Fruit fly (Drosophila melanogaster) whole organism, embryonic: Measurements from ENCODE around the gene pim.
A peak's percentile ranks its signal among the peaks of the same experiment; 100 is the strongest.

Experiments used
- Atf-2 ChIP-seq: fragments of 200-800 bp; sonication (Bioruptor generic); optimal IDR thresholded peaks from 2 replicates; lab custom pipeline; 2016; ENCODE audit warnings: missing biosample characterization, missing genetic modification characterization
- Blimp-1 ChIP-seq: fragments of 200-800 bp; sonication (Bioruptor generic); optimal IDR thresholded peaks from 3 replicates; lab custom pipeline; 2018; ENCODE audit warnings: missing biosample characterization, missing genetic modification characterization, mild to moderate bottlenecking, moderate library complexity, missing genetic modification reagents
- Bteb2 ChIP-seq: fragments of 200-800 bp; sonication (Bioruptor generic); optimal IDR thresholded peaks from 2 replicates; lab custom pipeline; 2016; ENCODE audit warnings: missing biosample characterization, missing genetic modification characterization
- CG12391 ChIP-seq: fragments of 200-800 bp; sonication (Bioruptor generic); optimal IDR thresholded peaks from 3 replicates; lab custom pipeline; 2018; ENCODE audit warnings: missing biosample characterization, mild to moderate bottlenecking, missing genetic modification characterization, moderate library complexity
- CG12942 ChIP-seq: fragments of 200-800 bp; sonication (Bioruptor generic); optimal IDR thresholded peaks from 3 replicates; lab custom pipeline; 2016; ENCODE audit warnings: missing biosample characterization, missing genetic modification characterization
- CG13287 ChIP-seq: fragments of 200-800 bp; sonication (Bioruptor generic); IDR thresholded peaks from 2 replicates; pipeline ENCODE4 v1.3.6; 2022; ENCODE audit warnings: missing biosample characterization, missing genetic modification characterization; ENCODE audit not compliant: partially characterized antibody
- CG17359 ChIP-seq: fragments of 200-800 bp; sonication (Bioruptor generic); optimal IDR thresholded peaks from 3 replicates; lab custom pipeline; 2018; ENCODE audit warnings: missing biosample characterization, mild to moderate bottlenecking, missing genetic modification characterization, moderate library complexity
- CG31365 ChIP-seq: fragments of 200-800 bp; sonication (Bioruptor generic); optimal IDR thresholded peaks from 2 replicates; lab custom pipeline; 2018; ENCODE audit warnings: missing biosample characterization, mild to moderate bottlenecking, missing genetic modification characterization
- CG4328 ChIP-seq: fragments of 200-800 bp; sonication (Bioruptor generic); optimal IDR thresholded peaks from 3 replicates; lab custom pipeline; 2017; ENCODE audit warnings: missing biosample characterization, missing genetic modification reagents, missing genetic modification characterization
- CG4360 ChIP-seq: fragments of 200-800 bp; sonication (Bioruptor generic); IDR thresholded peaks from 2 replicates; pipeline ENCODE4 v1.3.6; 2022; ENCODE audit warnings: missing biosample characterization, missing genetic modification characterization
- CG6689 ChIP-seq: fragments of 200-800 bp; sonication (Bioruptor generic); IDR thresholded peaks from 2 replicates; pipeline ENCODE4 v1.3.6; 2022; ENCODE audit warnings: missing biosample characterization, missing genetic modification characterization
- CG6854 ChIP-seq: fragments of 200-800 bp; sonication (Bioruptor generic); optimal IDR thresholded peaks from 3 replicates; lab custom pipeline; 2017; ENCODE audit warnings: missing biosample characterization, mild to moderate bottlenecking, missing genetic modification characterization
- CG7556 ChIP-seq: fragments of 200-800 bp; sonication (Bioruptor generic); optimal IDR thresholded peaks from 2 replicates; lab custom pipeline; 2017; ENCODE audit warnings: missing biosample characterization, mild to moderate bottlenecking, missing genetic modification characterization
- CG9797 ChIP-seq: fragments of 200-800 bp; sonication (Bioruptor generic); optimal IDR thresholded peaks from 3 replicates; lab custom pipeline; 2018; ENCODE audit warnings: missing biosample characterization, mild to moderate bottlenecking, missing genetic modification characterization
- CkIIα-i1 ChIP-seq: fragments of 200-800 bp; sonication (Bioruptor generic); IDR thresholded peaks from 2 replicates; pipeline ENCODE4 v1.3.6; 2022; ENCODE audit warnings: missing biosample characterization, missing genetic modification characterization
- CrebB ChIP-seq: fragments of 200-800 bp; sonication (Bioruptor generic); optimal IDR thresholded peaks from 3 replicates; lab custom pipeline; 2018; ENCODE audit warnings: missing biosample characterization, mild to moderate bottlenecking, missing genetic modification characterization
- D ChIP-seq, 2 experiments: fragments of 200-800 bp in 1 of 2; fragments of >200 bp in 1 of 2; sonication (Bioruptor generic) in 1 of 2; optimal IDR thresholded peaks; 2 replicates in 1 of 2; 3 replicates in 1 of 2; lab custom pipeline; 2017; ENCODE audit warnings: mild to moderate bottlenecking in 1 of 2, missing biosample characterization in 1 of 2, missing genetic modification characterization in 1 of 2, missing genetic modification reagents in 1 of 2
- Dfd ChIP-seq, 2 experiments: fragments of >200 bp; optimal IDR thresholded peaks; 2 replicates each; lab custom pipeline; 2017; ENCODE audit warnings: missing biosample characterization in 2 of 2, missing genetic modification characterization in 2 of 2
- Dll ChIP-seq: fragments of 200-800 bp; sonication (Bioruptor generic); IDR thresholded peaks from 4 replicates; pipeline ENCODE4 v1.3.6; 2022; ENCODE audit warnings: missing biosample characterization, missing genetic modification characterization; ENCODE audit not compliant: partially characterized antibody
- Ets65A ChIP-seq: fragments of 200-800 bp; sonication (Bioruptor generic); peaks from one replicate; lab custom pipeline; 2016; ENCODE audit warnings: missing biosample characterization, missing genetic modification characterization
- Hand ChIP-seq: fragments of 200-800 bp; sonication (Bioruptor generic); optimal IDR thresholded peaks from 2 replicates; lab custom pipeline; 2017; ENCODE audit warnings: mild to moderate bottlenecking, missing biosample characterization, missing genetic modification reagents, missing genetic modification characterization
- Hr39 ChIP-seq: fragments of >200 bp; optimal IDR thresholded peaks from 2 replicates; lab custom pipeline; 2017
- Hr51 ChIP-seq, 2 experiments: fragments of 200-800 bp; sonication (Bioruptor generic); optimal IDR thresholded peaks; 2 replicates in 1 of 2; 3 replicates in 1 of 2; lab custom pipeline; 2016 to 2018; ENCODE audit warnings: missing biosample characterization in 2 of 2, missing genetic modification characterization in 2 of 2, mild to moderate bottlenecking in 1 of 2, moderate library complexity in 1 of 2
- Kr ChIP-seq: fragments of 200-800 bp; sonication (Bioruptor generic); optimal IDR thresholded peaks from 2 replicates; lab custom pipeline; 2017; ENCODE audit warnings: missing biosample characterization, mild to moderate bottlenecking, missing genetic modification characterization
- Lpt ChIP-seq: fragments of >200 bp; optimal IDR thresholded peaks from 2 replicates; lab custom pipeline; 2018; ENCODE audit warnings: missing biosample characterization, missing genetic modification characterization
- MESR4 ChIP-seq: fragments of 200-800 bp; sonication (Bioruptor generic); optimal IDR thresholded peaks from 2 replicates; lab custom pipeline; 2018; ENCODE audit warnings: missing biosample characterization, mild to moderate bottlenecking, missing genetic modification characterization, moderate library complexity
- NFAT ChIP-seq: fragments of 200-800 bp; sonication (Bioruptor generic); IDR thresholded peaks from 2 replicates; pipeline ENCODE4 v1.3.6; 2022; ENCODE audit warnings: missing biosample characterization, missing genetic modification characterization
- Neu2 ChIP-seq: fragments of 200-800 bp; sonication (Bioruptor generic); optimal IDR thresholded peaks from 3 replicates; lab custom pipeline; 2016; ENCODE audit warnings: missing biosample characterization, missing genetic modification characterization, borderline replicate concordance
- Rfx ChIP-seq: fragments of 200-800 bp; sonication (Bioruptor generic); IDR thresholded peaks from 2 replicates; pipeline ENCODE4 v1.3.6; 2022; ENCODE audit warnings: missing biosample characterization, missing genetic modification characterization
- Sin3A ChIP-seq: fragments of >200 bp; optimal IDR thresholded peaks from 2 replicates; lab custom pipeline; 2018
- Sox102F ChIP-seq: fragments of 200-800 bp; sonication (Bioruptor generic); optimal IDR thresholded peaks from 2 replicates; lab custom pipeline; 2018; ENCODE audit warnings: missing biosample characterization, mild to moderate bottlenecking, missing genetic modification characterization, moderate library complexity
- Stat92E ChIP-seq, 3 experiments: fragments of >200 bp in 2 of 3; fragments of 200-800 bp in 1 of 3; sonication (Bioruptor generic) in 1 of 3; optimal IDR thresholded peaks; 2 replicates each; lab custom pipeline; 2017 to 2019; ENCODE audit warnings: missing biosample characterization in 3 of 3, missing genetic modification characterization in 3 of 3, mild to moderate bottlenecking in 1 of 3, moderate library complexity in 1 of 3
- bigmax ChIP-seq: fragments of 200-800 bp; sonication (Bioruptor generic); optimal IDR thresholded peaks from 2 replicates; lab custom pipeline; 2018; ENCODE audit warnings: missing biosample characterization, mild to moderate bottlenecking, missing genetic modification characterization
- br ChIP-seq: fragments of >200 bp; optimal IDR thresholded peaks from 2 replicates; lab custom pipeline; 2017
- bsh ChIP-seq, 2 experiments: fragments of 200-800 bp; sonication (Bioruptor generic); optimal IDR thresholded peaks; 2 replicates each; lab custom pipeline; 2017 to 2018; ENCODE audit warnings: mild to moderate bottlenecking in 2 of 2, missing biosample characterization in 2 of 2, missing genetic modification characterization in 2 of 2, moderate library complexity in 1 of 2
- cato ChIP-seq: fragments of 200-800 bp; sonication (Bioruptor generic); optimal IDR thresholded peaks from 2 replicates; lab custom pipeline; 2016; ENCODE audit warnings: missing biosample characterization, missing genetic modification characterization, borderline replicate concordance
- corto ChIP-seq: fragments of 200-800 bp; sonication (Bioruptor generic); optimal IDR thresholded peaks from 2 replicates; lab custom pipeline; 2016; ENCODE audit warnings: missing biosample characterization, mild to moderate bottlenecking, missing genetic modification characterization, moderate library complexity
- cwo ChIP-seq: fragments of 200-800 bp; sonication (Bioruptor generic); optimal IDR thresholded peaks from 3 replicates; lab custom pipeline; 2017; ENCODE audit warnings: missing biosample characterization, missing genetic modification characterization, mild to moderate bottlenecking, moderate library complexity, missing genetic modification reagents
- fd3F ChIP-seq: fragments of 200-800 bp; sonication (Bioruptor generic); optimal IDR thresholded peaks from 2 replicates; lab custom pipeline; 2018; ENCODE audit warnings: missing biosample characterization, mild to moderate bottlenecking, missing genetic modification characterization, moderate library complexity
- gcm2 ChIP-seq: fragments of 200-800 bp; sonication (Bioruptor generic); optimal IDR thresholded peaks from 2 replicates; lab custom pipeline; 2016; ENCODE audit warnings: missing biosample characterization, missing genetic modification characterization
- insv ChIP-seq, 2 experiments: fragments of 200-800 bp; sonication (Bioruptor generic); optimal IDR thresholded peaks; 3 replicates each; lab custom pipeline; 2016 to 2018; ENCODE audit warnings: missing biosample characterization in 2 of 2, missing genetic modification characterization in 2 of 2
- knrl ChIP-seq: fragments of 200-800 bp; sonication (Bioruptor generic); IDR thresholded peaks from 3 replicates; pipeline ENCODE4 v1.3.6; 2022; ENCODE audit warnings: missing biosample characterization, missing genetic modification characterization; ENCODE audit not compliant: partially characterized antibody
- lov ChIP-seq, 2 experiments: fragments of 200-800 bp in 1 of 2; fragments of >200 bp in 1 of 2; sonication (Bioruptor generic) in 1 of 2; IDR thresholded peaks in 1 of 2; optimal IDR thresholded peaks in 1 of 2; 2 replicates in 1 of 2; 3 replicates in 1 of 2; pipeline versions ENCODE4 v1.3.6 to Lab custom; 2017 to 2022; ENCODE audit warnings: missing biosample characterization in 1 of 2, missing genetic modification characterization in 1 of 2
- maf-S ChIP-seq: fragments of 200-800 bp; sonication (Bioruptor generic); optimal IDR thresholded peaks from 2 replicates; lab custom pipeline; 2016; ENCODE audit warnings: missing biosample characterization, missing genetic modification characterization
- nau ChIP-seq: fragments of 200-800 bp; sonication (Bioruptor generic); optimal IDR thresholded peaks from 3 replicates; lab custom pipeline; 2017; ENCODE audit warnings: missing biosample characterization, mild to moderate bottlenecking, missing genetic modification characterization, missing genetic modification reagents
- sima ChIP-seq: fragments of 200-800 bp; sonication (Bioruptor generic); optimal IDR thresholded peaks from 2 replicates; lab custom pipeline; 2016; ENCODE audit warnings: missing biosample characterization, missing genetic modification characterization
- sug ChIP-seq: fragments of 200-800 bp; optimal IDR thresholded peaks from 2 replicates; lab custom pipeline; 2019; ENCODE audit warnings: missing biosample characterization, mild to moderate bottlenecking, missing genetic modification characterization, moderate library complexity
- twi ChIP-seq: fragments of 200-800 bp; optimal IDR thresholded peaks from 2 replicates; lab custom pipeline; 2019; ENCODE audit warnings: missing biosample characterization, mild to moderate bottlenecking, missing genetic modification characterization, moderate library complexity

The pim gene

dm6 chr2L:10381890-10382450, 19.2 kb downstream of the pim start, which contains the start of gene CG5096 (continued):
- TF ChIP-seq D (optimal IDR thresholded peaks at IDR 0.05; lab: Kevin White, UChicago) (no peak), D (GFP tag; optimal IDR thresholded peaks at IDR 0.05; lab: Kevin White, UChicago) (peak; percentile 64), sima (GFP tag; lab: Kevin White, UChicago) (peak; percentile 15), CG13287 (GFP tag; lab: Robert Waterston, UW) (no peak), CG4328 (peak; percentile 62), bigmax (GFP tag; lab: Kevin White, UChicago) (peak; percentile 40), CkIIα-i1 (GFP tag; lab: Robert Waterston, UW) (no peak), Ets65A (peak; percentile 51), Stat92E (GFP tag; optimal IDR thresholded peaks at IDR 0.05; lab: Kevin White, UChicago) (no peak), Atf-2 (GFP tag; lab: Kevin White, UChicago) (peak; percentile 70), Dfd (GFP tag; optimal IDR thresholded peaks at IDR 0.05; lab: Kevin White, UChicago) (no peak), Rfx (GFP tag; lab: Robert Waterston, UW) (peak; percentile 93), maf-S (GFP tag; lab: Kevin White, UChicago) (peak; percentile 67), CG6689 (GFP tag; lab: Robert Waterston, UW) (peak; percentile 89), CG6854 (GFP tag; lab: Kevin White, UChicago) (peak; percentile 89), Hr51 (GFP tag; optimal IDR thresholded peaks at IDR 0.05; lab: Kevin White, UChicago) (peak; percentile 58 to 93), CG12942 (GFP tag; lab: Kevin White, UChicago) (peak; percentile 76), twi (tag; lab: Kevin White, UChicago) (peak; percentile 73), CG17359 (tag; lab: Kevin White, UChicago) (peak; percentile 94), cato (GFP tag; lab: Kevin White, UChicago) (peak; percentile 50), CG9797 (no peak), CG31365 (tag; lab: Kevin White, UChicago) (peak; percentile 71), insv (GFP tag; optimal IDR thresholded peaks at IDR 0.05; lab: Kevin White, UChicago) (peak in 1 of 2 experiments; percentile 12), Hand (GFP tag; lab: Kevin White, UChicago) (peak; percentile 89), Lpt (no peak), Blimp-1 (GFP tag; lab: Kevin White, UChicago) (peak; percentile 85), knrl (GFP tag; lab: Robert Waterston, UW) (no peak), Bteb2 (GFP tag; lab: Kevin White, UChicago) (peak; percentile 80), sug (tag; lab: Kevin White, UChicago) (peak; percentile 89), cwo (GFP tag; lab: Kevin White, UChicago) (peak; percentile 92), gcm2 (GFP tag; lab: Kevin White, UChicago) (peak; percentile 23), Kr (GFP tag; lab: Kevin White, UChicago) (no peak), Dll (no peak), fd3F (GFP tag; lab: Kevin White, UChicago) (peak; percentile 87), corto (peak; percentile 27), lov (optimal IDR thresholded peaks at IDR 0.05; lab: Kevin White, UChicago) (no peak), lov (GFP tag; IDR thresholded peaks at IDR 0.05; lab: Robert Waterston, UW) (peak; percentile 67; the same call in 1 of the 3 replicates), Sin3A (lab: Kevin White, UChicago) (no peak), nau (GFP tag; lab: Kevin White, UChicago) (peak; percentile 84), CG12391 (tag; lab: Kevin White, UChicago) (peak; percentile 91), CG7556 (GFP tag; lab: Kevin White, UChicago) (peak; percentile 81), Sox102F (GFP tag; lab: Kevin White, UChicago) (peak; percentile 91), Neu2 (GFP tag; lab: Kevin White, UChicago) (no peak), CrebB (tag; lab: Kevin White, UChicago) (peak; percentile 89), bsh (GFP tag; optimal IDR thresholded peaks at IDR 0.05; lab: Kevin White, UChicago) (peak in 1 of 2 experiments; percentile 90), CG4360 (GFP tag; lab: Robert Waterston, UW) (peak; percentile 62), MESR4 (GFP tag; lab: Kevin White, UChicago) (peak; percentile 26), Hr39 (no peak), br (no peak), NFAT (GFP tag; lab: Robert Waterston, UW) (no peak; the same call in 1 of the 2 replicates)
